Worm (Caenorhabditis elegans) whole organism, late embryonic: ENCODE results near the gene ZC15.10.

Experiments used
- C08G9.2 ChIP-seq: sonication (generic microtip); optimal IDR thresholded peaks from 2 replicates; lab custom pipeline; 2016; ENCODE audit warnings: mild to moderate bottlenecking, missing genetic modification characterization, moderate library complexity, missing compliant biosample characterization
- F13H6.1 ChIP-seq: sonication (generic microtip); optimal IDR thresholded peaks from 2 replicates; lab custom pipeline; 2016; ENCODE audit warnings: missing genetic modification characterization, missing compliant biosample characterization
- ama-1 ChIP-seq: fragments of 150-350 bp; optimal IDR thresholded peaks from 2 replicates; lab custom pipeline; 2014
- ceh-2 ChIP-seq: sonication (generic microtip); optimal IDR thresholded peaks from 2 replicates; lab custom pipeline; 2016; ENCODE audit warnings: missing genotype, missing genetic modification characterization, missing compliant biosample characterization
- ceh-45 ChIP-seq: fragments of 200-800 bp; sonication (Bioruptor generic); IDR thresholded peaks from 2 replicates; pipeline ENCODE4 v1.3.6; 2022; ENCODE audit warnings: missing genetic modification reagents, missing genetic modification characterization, missing compliant biosample characterization
- elt-2 ChIP-seq: sonication (generic microtip); optimal IDR thresholded peaks from 2 replicates; lab custom pipeline; 2016; ENCODE audit warnings: missing genetic modification reagents, missing genetic modification characterization, missing compliant biosample characterization
- hlh-13 ChIP-seq: fragments of 200-800 bp; sonication (Bioruptor generic); optimal IDR thresholded peaks from 2 replicates; lab custom pipeline; 2018; ENCODE audit warnings: mild to moderate bottlenecking, missing genetic modification characterization, missing compliant biosample characterization
- hlh-6 ChIP-seq: sonication (generic microtip); optimal IDR thresholded peaks from 2 replicates; lab custom pipeline; 2016; ENCODE audit warnings: missing genotype, missing genetic modification characterization, missing compliant biosample characterization
- nfya-1 ChIP-seq: sonication (generic microtip); optimal IDR thresholded peaks from 2 replicates; lab custom pipeline; 2017; ENCODE audit warnings: missing genetic modification characterization, mild to moderate bottlenecking, missing compliant biosample characterization, antibody characterized with exemption, moderate library complexity
- odd-2 ChIP-seq: sonication (generic microtip); optimal IDR thresholded peaks from 2 replicates; lab custom pipeline; 2017; ENCODE audit warnings: antibody characterized with exemption, mild to moderate bottlenecking, missing genetic modification characterization, missing compliant biosample characterization
- pha-2 ChIP-seq: sonication (generic microtip); optimal IDR thresholded peaks from 2 replicates; lab custom pipeline; 2017; ENCODE audit warnings: mild to moderate bottlenecking, missing genetic modification characterization, missing compliant biosample characterization
- pros-1 ChIP-seq: fragments of 150-350 bp; optimal IDR thresholded peaks from 2 replicates; lab custom pipeline; 2014; ENCODE audit warnings: missing biosample characterization, missing genetic modification reagents, missing genetic modification characterization
- unc-55 ChIP-seq: sonication (generic microtip); optimal IDR thresholded peaks from 2 replicates; lab custom pipeline; 2017; ENCODE audit warnings: missing biosample characterization, missing genetic modification reagents, missing genetic modification characterization
- unc-86 ChIP-seq: sonication (generic microtip); optimal IDR thresholded peaks from 2 replicates; lab custom pipeline; 2016; ENCODE audit warnings: missing genetic modification characterization, missing compliant biosample characterization

DNA sequence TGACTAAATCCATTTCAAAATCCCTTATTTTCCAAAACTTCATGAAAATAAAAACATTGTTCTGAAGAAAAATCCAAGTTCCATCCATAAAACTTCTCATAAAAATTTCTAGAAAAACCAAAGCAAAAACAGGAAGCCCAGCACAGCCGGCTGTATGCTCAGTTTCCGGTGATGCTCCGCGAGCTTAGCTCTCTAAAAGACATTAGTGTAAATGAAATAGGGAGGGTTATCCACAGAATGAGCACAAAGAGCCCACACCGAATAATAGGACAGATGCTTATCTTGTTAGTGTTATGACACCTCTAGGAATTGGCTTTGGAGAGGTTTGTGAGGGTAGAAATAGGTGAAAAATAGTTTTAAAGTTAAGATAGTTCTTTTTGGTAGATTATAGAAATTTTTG is 27.5 kb downstream of the ZC15.10 start:
- TF ChIP-seq elt-2 (tag; lab: Kevin White, UChicago) (no peak), unc-55 (no peak), ceh-45 (GFP tag; lab: Robert Waterston, UW) (no peak), ceh-2 (tag; lab: Kevin White, UChicago) (no peak), odd-2 (tag; lab: Kevin White, UChicago) (no peak), nfya-1 (tag; lab: Kevin White, UChicago) (no peak), pha-2 (no peak), F13H6.1 (no peak), C08G9.2 (tag; lab: Kevin White, UChicago) (no peak), pros-1 (tag; lab: Kevin White, UChicago) (no peak), hlh-13 (GFP tag; lab: Kevin White, UChicago) (no peak), ama-1 (lab: Kevin White, UChicago) (no peak), unc-86 (tag; lab: Kevin White, UChicago) (no peak), hlh-6 (tag; lab: Kevin White, UChicago) (no peak)
